Fruit fly (Drosophila melanogaster): ENCODE results near the gene rost.

DNA sequence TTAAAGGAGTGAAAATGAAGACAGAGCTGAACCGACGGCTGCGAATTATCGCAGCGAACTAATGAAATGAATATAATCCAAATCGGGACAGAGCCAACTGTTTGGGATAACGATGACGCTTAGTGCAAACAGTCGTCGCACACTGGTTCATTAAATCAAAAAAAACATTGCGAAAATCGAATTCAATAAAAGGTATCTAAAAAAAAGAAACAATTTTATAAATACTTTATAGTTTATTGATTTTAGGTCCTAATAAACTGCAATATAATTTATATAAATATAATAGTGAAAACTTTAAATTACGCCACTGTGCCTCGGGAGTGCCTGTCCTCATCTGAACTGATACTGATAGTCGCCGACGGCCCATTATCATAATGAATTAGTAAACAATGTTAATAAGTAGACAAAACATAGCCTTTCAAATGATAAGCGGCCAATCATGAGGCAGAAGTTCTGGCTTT is 30.3 kb downstream of the rost start, which contains the start of gene CG31886:
- TF ChIP-seq CG8478 (optimal IDR thresholded peaks at IDR 0.05) (no peak), CTCF (optimal IDR thresholded peaks at IDR 0.05) (no peak)
